Worm (Caenorhabditis elegans) whole organism, L4 larva: ENCODE results near the gene R07E3.7.

Source experiments
- R02D3.7 ChIP-seq: fragments of 150-350 bp; sonication (generic microtip); optimal IDR thresholded peaks from 3 replicates; lab custom pipeline; 2014; ENCODE audit warnings: missing biosample characterization, missing genetic modification characterization
- ama-1 ChIP-seq: fragments of 150-350 bp; optimal IDR thresholded peaks from 2 replicates; lab custom pipeline; 2014; ENCODE audit warnings: inconsistent platforms, mixed read lengths
- daf-12 ChIP-seq: fragments of 150-350 bp; optimal IDR thresholded peaks from 2 replicates; lab custom pipeline; 2014; ENCODE audit warnings: missing biosample characterization, missing genetic modification reagents, missing genetic modification characterization
- daf-16 ChIP-seq, 3 experiments: sonication (generic microtip); optimal IDR thresholded peaks; 2 replicates each; lab custom pipeline; 2016 to 2017; ENCODE audit warnings: missing genetic modification characterization in 3 of 3, missing genetic modification reagents in 3 of 3, mild to moderate bottlenecking in 2 of 3, missing compliant biosample characterization in 2 of 3, missing biosample characterization in 1 of 3, moderate library complexity in 1 of 3
- dve-1 ChIP-seq: sonication (generic microtip); optimal IDR thresholded peaks from 2 replicates; lab custom pipeline; 2017; ENCODE audit warnings: antibody characterized with exemption, mild to moderate bottlenecking, missing genetic modification characterization, missing compliant biosample characterization; ENCODE audit not compliant: insufficient read depth
- egl-43 ChIP-seq: fragments of 200-800 bp; sonication (Bioruptor generic); IDR thresholded peaks from 2 replicates; pipeline ENCODE4 v1.3.6; 2022; ENCODE audit warnings: missing genetic modification reagents, missing genetic modification characterization, missing compliant biosample characterization
- fkh-10 ChIP-seq: fragments of 150-350 bp; optimal IDR thresholded peaks from 2 replicates; lab custom pipeline; 2014; ENCODE audit warnings: missing biosample characterization, missing genetic modification reagents, missing genetic modification characterization
- nhr-28 ChIP-seq: fragments of 150-350 bp; optimal IDR thresholded peaks from 2 replicates; lab custom pipeline; 2014; ENCODE audit warnings: missing biosample characterization, missing genetic modification characterization
- nhr-76 ChIP-seq: fragments of 150-350 bp; optimal IDR thresholded peaks from 2 replicates; lab custom pipeline; 2014; ENCODE audit warnings: missing biosample characterization, missing genetic modification characterization

DNA sequence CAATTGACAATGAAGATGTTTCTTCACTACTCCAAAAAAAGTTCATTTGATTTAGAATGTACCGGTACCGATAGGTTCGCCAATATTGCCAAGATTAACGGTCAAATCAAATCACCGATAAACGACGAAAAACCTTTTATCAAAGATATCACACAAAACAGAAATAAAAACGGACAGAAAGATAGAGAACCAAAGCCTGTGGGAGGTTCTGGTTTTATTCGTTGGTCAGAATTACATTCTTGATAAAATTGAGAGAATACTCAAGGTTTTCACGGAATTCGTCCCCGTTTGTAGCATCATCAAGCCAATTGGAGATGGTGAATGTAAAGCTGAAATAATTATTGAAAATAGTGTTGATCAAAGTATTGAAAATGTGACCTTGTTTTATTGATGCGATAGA is 48.6 kb downstream of the R07E3.7 start:
- no peak for TF ChIP-seq nhr-28
- TF ChIP-seq R02D3.7 (tag; lab: Kevin White, UChicago), result no peak
- TF ChIP-seq daf-12, result no peak
- TF ChIP-seq daf-16 (GFP tag; optimal IDR thresholded peaks at IDR 0.05; lab: Kevin White, UChicago), result no peak
- TF ChIP-seq daf-16 (tag; optimal IDR thresholded peaks at IDR 0.05; lab: Kevin White, UChicago), result no peak
- TF ChIP-seq dve-1 (tag; lab: Kevin White, UChicago), result no peak
- TF ChIP-seq fkh-10, result no peak
- no peak for TF ChIP-seq ama-1 (lab: Kevin White, UChicago)
- TF ChIP-seq egl-43, result no peak
- TF ChIP-seq nhr-76 (tag; lab: Kevin White, UChicago), result no peak
